Worm (Caenorhabditis elegans): ENCODE results near the gene Y39A1A.2.
A peak's percentile ranks its signal among the peaks of the same experiment; 100 is the strongest.

Gene Y39A1A.2

ce11 chrIII:10634034-10634433, 30.7 kb upstream of the Y39A1A.2 start (continued):
- TF ChIP-seq K09A11.1 (tag; optimal IDR thresholded peaks at IDR 0.05; ENCODE audit: insufficient read depth) (peak; percentile 86), dmd-4 (tag; optimal IDR thresholded peaks at IDR 0.05; ENCODE audit: borderline replicate concordance) (no peak)

ce11 chrIII:10633403-10633674, 30.0 kb upstream of the Y39A1A.2 start, which contains the start of gene Y39A1A.9:
Gene Y39A1A.9, minus strand, starts transcription at chrIII:10633501.
- TF ChIP-seq rnt-1 (tag; optimal IDR thresholded peaks at IDR 0.05) (no peak), ceh-34 (tag; optimal IDR thresholded peaks at IDR 0.05) (no peak), ceh-22 (tag; optimal IDR thresholded peaks at IDR 0.05) (no peak), ceh-18 (tag; optimal IDR thresholded peaks at IDR 0.05) (no peak), nhr-232 (tag; optimal IDR thresholded peaks at IDR 0.05) (no peak), tbx-2 (tag; optimal IDR thresholded peaks at IDR 0.05) (no peak), F13H6.1 (tag; optimal IDR thresholded peaks at IDR 0.05) (no peak), elt-2 (tag; optimal IDR thresholded peaks at IDR 0.05) (no peak), unc-86 (tag; optimal IDR thresholded peaks at IDR 0.05) (no peak), pax-1 (tag; optimal IDR thresholded peaks at IDR 0.05) (no peak), fkh-10 (GFP tag; optimal IDR thresholded peaks at IDR 0.05) (no peak), C38D4.7 (GFP tag; optimal IDR thresholded peaks at IDR 0.05) (no peak), nfya-1 (tag; optimal IDR thresholded peaks at IDR 0.05) (no peak), ceh-31 (tag; optimal IDR thresholded peaks at IDR 0.05) (no peak), dve-1 (tag; optimal IDR thresholded peaks at IDR 0.05) (no peak)

- TF ChIP-seq ceh-18 (tag; optimal IDR thresholded peaks at IDR 0.05) (no peak), tbx-2 (tag; optimal IDR thresholded peaks at IDR 0.05) (peak; percentile 0)
Observed at ce11 chrIII:10632590-10633402, 29.4 kb upstream of the Y39A1A.2 start, which contains the start of gene Y39A1A.10. Gene Y39A1A.10, plus strand, starts transcription at chrIII:10632728.

ce11 chrIII:10631870-10632509, 28.6 kb upstream of the Y39A1A.2 start:
- TF ChIP-seq ceh-31 (tag; optimal IDR thresholded peaks at IDR 0.05) (no peak), ceh-30 (tag; optimal IDR thresholded peaks at IDR 0.05) (no peak), ztf-16 (tag; optimal IDR thresholded peaks at IDR 0.05) (no peak), unc-42 (tag; optimal IDR thresholded peaks at IDR 0.05) (no peak), sox-2 (GFP tag; IDR thresholded peaks at IDR 0.05) (no peak), ceh-34 (tag; optimal IDR thresholded peaks at IDR 0.05) (no peak), ref-2 (tag; optimal IDR thresholded peaks at IDR 0.05) (no peak), hlh-15 (tag; optimal IDR thresholded peaks at IDR 0.05) (no peak), ceh-2 (tag; optimal IDR thresholded peaks at IDR 0.05) (no peak), fkh-10 (GFP tag; optimal IDR thresholded peaks at IDR 0.05) (no peak), Y22D7AL.16 (tag; optimal IDR thresholded peaks at IDR 0.05) (no peak), eyg-1 (tag; optimal IDR thresholded peaks at IDR 0.05) (no peak), C08G9.2 (tag; optimal IDR thresholded peaks at IDR 0.05) (no peak)

- no peak for TF ChIP-seq elt-4 (tag; optimal IDR thresholded peaks at IDR 0.05)
- no peak for TF ChIP-seq C38D4.7 (GFP tag; optimal IDR thresholded peaks at IDR 0.05)
- TF ChIP-seq madf-2 (tag; optimal IDR thresholded peaks at IDR 0.05): no peak
Observed at ce11 chrIII:10629795-10630194, 26.4 kb upstream of the Y39A1A.2 start.

- no peak for TF ChIP-seq sox-4 (tag; optimal IDR thresholded peaks at IDR 0.05)
- no peak for TF ChIP-seq rnt-1 (tag; optimal IDR thresholded peaks at IDR 0.05)
- no peak for TF ChIP-seq F13H6.1 (tag; optimal IDR thresholded peaks at IDR 0.05)
- no peak for TF ChIP-seq npax-4 (tag; optimal IDR thresholded peaks at IDR 0.05)
- no peak for TF ChIP-seq ceh-18 (tag; optimal IDR thresholded peaks at IDR 0.05)
- no peak for TF ChIP-seq pha-2 (tag; optimal IDR thresholded peaks at IDR 0.05)
Observed at ce11 chrIII:10629043-10629442, 25.7 kb upstream of the Y39A1A.2 start, which contains the start of gene swt-4. Gene swt-4, minus strand, starts transcription at chrIII:10629143.

Measured in whole organism, late embryonic.